Fruit fly (Drosophila melanogaster) whole organism, embryonic: Measurements from ENCODE around the gene RfC4.

Experiments
- CG8089 ChIP-seq: fragments of 200-800 bp; sonication (Bioruptor generic); optimal IDR thresholded peaks from 3 replicates; lab custom pipeline; 2016; ENCODE audit warnings: missing biosample characterization, missing genetic modification characterization
- CG9609 ChIP-seq: fragments of 200-800 bp; sonication (Bioruptor generic); optimal IDR thresholded peaks from 3 replicates; lab custom pipeline; 2016; ENCODE audit warnings: missing biosample characterization, missing genetic modification characterization
- MESR4 ChIP-seq: fragments of 200-800 bp; sonication (Bioruptor generic); optimal IDR thresholded peaks from 2 replicates; lab custom pipeline; 2018; ENCODE audit warnings: missing biosample characterization, mild to moderate bottlenecking, missing genetic modification characterization, moderate library complexity
- Optix ChIP-seq: fragments of 200-800 bp; sonication (Bioruptor generic); IDR thresholded peaks from 3 replicates; pipeline ENCODE4 v1.3.6; 2022; ENCODE audit warnings: missing biosample characterization, missing genetic modification characterization
- Ravus ChIP-seq: fragments of 200-800 bp; sonication (Bioruptor generic); IDR thresholded peaks from 2 replicates; pipeline ENCODE4 v1.3.6; 2022; ENCODE audit warnings: missing biosample characterization, missing genetic modification characterization
- Rx ChIP-seq: fragments of 200-800 bp; sonication (Bioruptor generic); IDR thresholded peaks from 2 replicates; pipeline ENCODE4 v1.3.6; 2022; ENCODE audit warnings: missing biosample characterization, missing genetic modification characterization
- oc ChIP-seq: fragments of 200-800 bp; sonication (Bioruptor generic); optimal IDR thresholded peaks from 2 replicates; lab custom pipeline; 2018; ENCODE audit warnings: missing biosample characterization, mild to moderate bottlenecking, missing genetic modification characterization, moderate library complexity

DNA sequence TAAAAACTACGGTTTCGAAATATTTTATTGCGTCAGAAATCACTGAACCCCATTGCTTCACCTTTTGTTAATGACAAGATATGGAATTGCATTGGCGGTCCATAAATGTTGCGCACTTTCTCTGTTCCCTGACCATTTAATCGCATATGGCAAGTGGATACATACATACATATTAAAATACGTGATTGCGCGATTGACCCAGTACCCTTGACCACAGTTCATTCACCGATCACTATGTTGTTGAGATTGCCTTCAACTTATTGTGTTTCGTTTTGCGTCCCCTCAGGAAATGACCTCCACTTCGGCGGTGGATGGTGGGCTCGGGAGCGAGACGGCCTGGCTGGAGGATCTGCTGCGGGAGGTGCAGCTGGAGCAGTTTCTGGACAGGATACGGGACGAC, 25.6 kb downstream of the RfC4 start:
- TF ChIP-seq Rx (GFP tag; lab: Robert Waterston, UW) (no peak), MESR4 (no peak), oc (tag; lab: Kevin White, UChicago) (no peak), Optix (GFP tag; lab: Robert Waterston, UW) (no peak), CG8089 (GFP tag; lab: Kevin White, UChicago) (no peak), Ravus (GFP tag; lab: Robert Waterston, UW) (no peak), CG9609 (GFP tag; lab: Kevin White, UChicago) (no peak)
